Worm (Caenorhabditis elegans) whole organism, late embryonic: ENCODE data around the gene W08F4.1.

Experiments used
- ama-1 ChIP-seq: fragments of 150-350 bp; optimal IDR thresholded peaks from 2 replicates; lab custom pipeline; 2014
- ceh-2 ChIP-seq: sonication (generic microtip); optimal IDR thresholded peaks from 2 replicates; lab custom pipeline; 2016; ENCODE audit warnings: missing genotype, missing genetic modification characterization, missing compliant biosample characterization
- eyg-1 ChIP-seq: sonication (generic microtip); optimal IDR thresholded peaks from 2 replicates; lab custom pipeline; 2016; ENCODE audit warnings: missing genotype, missing genetic modification characterization, missing compliant biosample characterization
- hlh-30 ChIP-seq: sonication (generic microtip); optimal IDR thresholded peaks from 2 replicates; lab custom pipeline; 2017; ENCODE audit warnings: antibody characterized with exemption, missing genetic modification characterization, missing compliant biosample characterization; ENCODE audit not compliant: insufficient read depth
- pha-4 ChIP-seq: fragments of 150-350 bp; optimal IDR thresholded peaks from 2 replicates; lab custom pipeline; 2018; ENCODE audit warnings: missing biosample characterization, missing genetic modification reagents, missing genetic modification characterization
- sox-4 ChIP-seq: sonication (generic microtip); optimal IDR thresholded peaks from 2 replicates; lab custom pipeline; 2017; ENCODE audit warnings: mild to moderate bottlenecking, missing genetic modification characterization, inconsistent platforms, missing compliant biosample characterization
- unc-86 ChIP-seq: sonication (generic microtip); optimal IDR thresholded peaks from 2 replicates; lab custom pipeline; 2016; ENCODE audit warnings: missing genetic modification characterization, missing compliant biosample characterization

DNA sequence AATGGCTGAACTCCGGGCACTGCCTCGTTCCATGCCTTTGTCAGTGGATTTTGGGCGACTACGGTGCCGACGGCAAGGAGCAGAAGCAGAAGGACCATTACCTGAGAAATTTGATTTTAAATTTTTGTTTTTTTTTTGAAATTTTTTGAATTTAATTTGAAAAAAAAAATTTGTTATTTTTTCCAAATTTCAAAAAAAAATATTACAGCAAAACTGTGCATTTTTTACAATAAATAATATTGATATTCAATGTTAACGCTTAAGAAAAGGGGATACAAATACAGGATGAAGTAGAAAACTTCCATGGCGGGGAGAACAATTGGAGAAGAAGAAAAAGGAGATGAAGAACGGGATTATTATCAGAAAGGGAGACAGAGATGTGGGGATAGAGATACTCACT is 21.3 kb upstream of the W08F4.1 start, which contains the start of gene mlt-8:
- TF ChIP-seq ama-1 (lab: Kevin White, UChicago) = no peak
- no peak for TF ChIP-seq hlh-30 (tag; lab: Kevin White, UChicago)
- TF ChIP-seq pha-4 = no peak
- no peak for TF ChIP-seq eyg-1 (tag; lab: Kevin White, UChicago)
- TF ChIP-seq sox-4 (tag; lab: Kevin White, UChicago) = no peak
- TF ChIP-seq ceh-2 (tag; lab: Kevin White, UChicago) = no peak
- no peak for TF ChIP-seq unc-86
